Fruit fly (Drosophila melanogaster) whole organism, adult: ENCODE results near the gene Hel89B.

Source experiments
- CG11617 ChIP-seq: fragments of 200-800 bp; sonication (Bioruptor generic); optimal IDR thresholded peaks from 2 replicates; lab custom pipeline; 2017; ENCODE audit warnings: mild to moderate bottlenecking, missing biosample characterization, missing genetic modification reagents, missing genetic modification characterization
- CG12768 ChIP-seq: fragments of 200-800 bp; sonication (Bioruptor generic); optimal IDR thresholded peaks from 2 replicates; lab custom pipeline; 2017; ENCODE audit warnings: missing biosample characterization, missing genetic modification characterization, mild to moderate bottlenecking, moderate library complexity, missing genetic modification reagents
- CG14711 ChIP-seq: fragments of 200-800 bp; sonication (Bioruptor generic); optimal IDR thresholded peaks from 2 replicates; lab custom pipeline; 2018; ENCODE audit warnings: missing biosample characterization, mild to moderate bottlenecking, missing genetic modification characterization, moderate library complexity
- CG1620 ChIP-seq: fragments of 200-800 bp; sonication (Bioruptor generic); optimal IDR thresholded peaks from 2 replicates; lab custom pipeline; 2016; ENCODE audit warnings: missing biosample characterization, missing genetic modification characterization
- CG33017 ChIP-seq: fragments of 200-800 bp; sonication (Bioruptor generic); optimal IDR thresholded peaks from 2 replicates; lab custom pipeline; 2018; ENCODE audit warnings: missing biosample characterization, mild to moderate bottlenecking, missing genetic modification characterization, moderate library complexity
- CG5204 ChIP-seq: fragments of 200-800 bp; sonication (Bioruptor generic); optimal IDR thresholded peaks from 2 replicates; lab custom pipeline; 2016; ENCODE audit warnings: missing biosample characterization, missing genetic modification characterization
- CG7045 ChIP-seq: fragments of 200-800 bp; sonication (Bioruptor generic); optimal IDR thresholded peaks from 2 replicates; lab custom pipeline; 2017; ENCODE audit warnings: missing biosample characterization, mild to moderate bottlenecking, missing genetic modification characterization
- CG7101 ChIP-seq: fragments of 200-800 bp; sonication (Bioruptor generic); optimal IDR thresholded peaks from 2 replicates; lab custom pipeline; 2018; ENCODE audit warnings: missing biosample characterization, mild to moderate bottlenecking, missing genetic modification characterization, moderate library complexity
- Clk ChIP-seq: fragments of 200-800 bp; sonication (Bioruptor generic); optimal IDR thresholded peaks from 2 replicates; lab custom pipeline; 2017; ENCODE audit warnings: missing biosample characterization, missing genetic modification characterization
- Crg-1 ChIP-seq: fragments of 200-800 bp; sonication (Bioruptor generic); optimal IDR thresholded peaks from 2 replicates; lab custom pipeline; 2016; ENCODE audit warnings: missing biosample characterization, missing genetic modification characterization
- Hr96 ChIP-seq: fragments of 200-800 bp; sonication (Bioruptor generic); optimal IDR thresholded peaks from 2 replicates; lab custom pipeline; 2016; ENCODE audit warnings: missing biosample characterization, missing genetic modification characterization
- Mnt ChIP-seq: fragments of 200-800 bp; sonication (Bioruptor generic); optimal IDR thresholded peaks from 2 replicates; lab custom pipeline; 2016; ENCODE audit warnings: missing biosample characterization, mild to moderate bottlenecking, missing genetic modification characterization
- bab1 ChIP-seq: fragments of 200-800 bp; sonication (Bioruptor generic); optimal IDR thresholded peaks from 3 replicates; lab custom pipeline; 2019; ENCODE audit warnings: missing biosample characterization, mild to moderate bottlenecking, missing genetic modification characterization, moderate library complexity
- cic ChIP-seq: fragments of 200-800 bp; sonication (Bioruptor generic); optimal IDR thresholded peaks from 2 replicates; lab custom pipeline; 2017; ENCODE audit warnings: missing biosample characterization, mild to moderate bottlenecking, missing genetic modification characterization, moderate library complexity
- cnc ChIP-seq, 2 experiments: fragments of >200 bp; optimal IDR thresholded peaks; 2 replicates each; lab custom pipeline; 2017
- kay ChIP-seq: fragments of 200-800 bp; sonication (Bioruptor generic); peaks from one replicate; lab custom pipeline; 2016; ENCODE audit warnings: missing biosample characterization, missing genetic modification characterization, borderline replicate concordance
- ovo ChIP-seq: fragments of 200-800 bp; sonication (Bioruptor generic); optimal IDR thresholded peaks from 2 replicates; lab custom pipeline; 2016; ENCODE audit warnings: missing biosample characterization, missing genetic modification characterization
- pad ChIP-seq: fragments of 200-800 bp; sonication (Bioruptor generic); optimal IDR thresholded peaks from 3 replicates; lab custom pipeline; 2017; ENCODE audit warnings: missing biosample characterization, missing genetic modification characterization, mild to moderate bottlenecking, moderate library complexity, missing genetic modification reagents
- tj ChIP-seq: fragments of 200-800 bp; sonication (Bioruptor generic); optimal IDR thresholded peaks from 3 replicates; lab custom pipeline; 2017; ENCODE audit warnings: missing biosample characterization, mild to moderate bottlenecking, missing genetic modification characterization, moderate library complexity
- toe ChIP-seq: fragments of 200-800 bp; sonication (Bioruptor generic); optimal IDR thresholded peaks from 2 replicates; lab custom pipeline; 2016; ENCODE audit warnings: missing biosample characterization, missing genetic modification characterization

The Hel89B gene

dm6 chr3R:15963690-15964281, 9.3 kb upstream of the Hel89B start, which contains the start of the genes CG4287 and CG5516:
CG4287 (minus strand) TSS chr3R:15963867.
CG5516 (plus strand) TSS chr3R:15963884.
- TF ChIP-seq CG7045 (GFP tag; lab: Kevin White, UChicago) (no peak), bab1 (GFP tag; lab: Kevin White, UChicago) (peak; percentile 59), CG7101 (tag; lab: Kevin White, UChicago) (peak; percentile 12), Hr96 (no peak), Clk (GFP tag; lab: Kevin White, UChicago) (no peak), cic (no peak), tj (GFP tag; lab: Kevin White, UChicago) (peak; percentile 78), toe (GFP tag; lab: Kevin White, UChicago) (no peak), kay (GFP tag; lab: Kevin White, UChicago) (no peak), CG1620 (GFP tag; lab: Kevin White, UChicago) (no peak), ovo (GFP tag; lab: Kevin White, UChicago) (no peak), pad (no peak), CG5204 (GFP tag; lab: Kevin White, UChicago) (no peak), CG12768 (GFP tag; lab: Kevin White, UChicago) (no peak), CG11617 (GFP tag; lab: Kevin White, UChicago) (peak; percentile 42), Mnt (GFP tag; lab: Kevin White, UChicago) (peak; percentile 31), Crg-1 (no peak), CG14711 (tag; lab: Kevin White, UChicago) (peak; percentile 43), cnc (optimal IDR thresholded peaks at IDR 0.05; lab: Kevin White, UChicago) (no peak), CG33017 (tag; lab: Kevin White, UChicago) (no peak)

DNA sequence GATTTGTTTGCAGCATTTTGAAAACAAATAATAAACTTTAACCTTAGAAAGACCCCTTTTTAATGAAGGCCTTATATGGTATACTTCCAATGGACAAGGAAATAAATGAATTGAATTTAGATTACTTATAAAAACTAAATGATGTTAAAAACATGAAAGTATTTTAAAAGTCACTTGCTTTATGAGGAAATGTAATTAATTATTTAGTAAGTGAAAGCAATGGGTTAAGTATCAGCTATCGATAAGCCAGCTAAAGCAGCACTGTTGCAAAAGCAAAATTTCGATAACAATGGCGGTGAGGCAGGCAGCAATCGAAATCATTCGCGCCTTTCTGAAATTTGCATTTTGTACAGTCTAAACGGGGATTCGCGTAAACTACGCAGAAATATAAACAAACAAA, 7.9 kb upstream of the Hel89B start, which contains the start of the genes CG32856 and Rbf2:
TSS of gene CG32856 (minus strand) at position 183 of the 400 bp plus-strand sequence.
TSS of gene Rbf2 (plus strand) at position 278 of the 400 bp plus-strand sequence.
- no peak for TF ChIP-seq cnc (optimal IDR thresholded peaks at IDR 0.05; lab: Kevin White, UChicago)
- TF ChIP-seq CG7101 (tag; lab: Kevin White, UChicago), result peak; percentile 95
- TF ChIP-seq ovo (GFP tag; lab: Kevin White, UChicago), result peak; percentile 73
- TF ChIP-seq Mnt (GFP tag; lab: Kevin White, UChicago), result peak; percentile 64
- TF ChIP-seq tj (GFP tag; lab: Kevin White, UChicago), result peak; percentile 64
- TF ChIP-seq Crg-1, result peak; percentile 70
- TF ChIP-seq CG5204 (GFP tag; lab: Kevin White, UChicago), result no peak
- peak; percentile 72 for TF ChIP-seq toe (GFP tag; lab: Kevin White, UChicago)
- peak; percentile 87 for TF ChIP-seq CG11617 (GFP tag; lab: Kevin White, UChicago)
- peak; percentile 94 for TF ChIP-seq CG33017 (tag; lab: Kevin White, UChicago)
- no peak for TF ChIP-seq Clk (GFP tag; lab: Kevin White, UChicago)
- TF ChIP-seq CG1620 (GFP tag; lab: Kevin White, UChicago), result peak; percentile 94
- TF ChIP-seq bab1 (GFP tag; lab: Kevin White, UChicago), result peak; percentile 92
- peak; percentile 2 for TF ChIP-seq pad
- peak; percentile 85 for TF ChIP-seq Hr96
- TF ChIP-seq cic, result peak; percentile 31
- TF ChIP-seq CG7045 (GFP tag; lab: Kevin White, UChicago), result peak; percentile 71
- peak; percentile 60 for TF ChIP-seq CG14711 (tag; lab: Kevin White, UChicago)
- TF ChIP-seq CG12768 (GFP tag; lab: Kevin White, UChicago), result peak; percentile 28
- TF ChIP-seq kay (GFP tag; lab: Kevin White, UChicago), result no peak

dm6 chr3R:15972298-15972978, 660 bp upstream of the Hel89B start, which contains the start of gene mor:
mor (minus strand) TSS chr3R:15972913.
- TF ChIP-seq Hr96 (no peak), toe (GFP tag; lab: Kevin White, UChicago) (no peak), Crg-1 (no peak), kay (GFP tag; lab: Kevin White, UChicago) (no peak), pad (peak; percentile 17)

- TF ChIP-seq CG7045 (GFP tag; lab: Kevin White, UChicago) (no peak), Crg-1 (peak; percentile 53), CG33017 (tag; lab: Kevin White, UChicago) (no peak), kay (GFP tag; lab: Kevin White, UChicago) (no peak), Mnt (GFP tag; lab: Kevin White, UChicago) (peak; percentile 69), CG12768 (GFP tag; lab: Kevin White, UChicago) (peak; percentile 21), tj (GFP tag; lab: Kevin White, UChicago) (peak; percentile 19), ovo (GFP tag; lab: Kevin White, UChicago) (no peak), CG7101 (tag; lab: Kevin White, UChicago) (peak; percentile 12), Hr96 (peak; percentile 17), CG11617 (GFP tag; lab: Kevin White, UChicago) (peak; percentile 2), CG14711 (tag; lab: Kevin White, UChicago) (no peak), cic (peak; percentile 98), pad (peak; percentile 82), CG5204 (GFP tag; lab: Kevin White, UChicago) (no peak), bab1 (GFP tag; lab: Kevin White, UChicago) (no peak), cnc (optimal IDR thresholded peaks at IDR 0.05; lab: Kevin White, UChicago) (no peak), toe (GFP tag; lab: Kevin White, UChicago) (peak; percentile 15), CG1620 (GFP tag; lab: Kevin White, UChicago) (no peak), Clk (GFP tag; lab: Kevin White, UChicago) (no peak)
Observed at dm6 chr3R:15973488-15973975, 434 bp downstream of the Hel89B start.

- no peak for TF ChIP-seq ovo (GFP tag; lab: Kevin White, UChicago)
- TF ChIP-seq CG14711 (tag; lab: Kevin White, UChicago), result peak; percentile 70
- TF ChIP-seq Clk (GFP tag; lab: Kevin White, UChicago), result peak; percentile 44
- peak; percentile 76 for TF ChIP-seq CG12768 (GFP tag; lab: Kevin White, UChicago)
- TF ChIP-seq kay (GFP tag; lab: Kevin White, UChicago), result no peak
- no peak for TF ChIP-seq cnc (optimal IDR thresholded peaks at IDR 0.05; lab: Kevin White, UChicago)
- peak; percentile 29 for TF ChIP-seq bab1 (GFP tag; lab: Kevin White, UChicago)
- peak; percentile 82 for TF ChIP-seq CG5204 (GFP tag; lab: Kevin White, UChicago)
- peak; percentile 76 for TF ChIP-seq CG7101 (tag; lab: Kevin White, UChicago)
- peak; percentile 53 for TF ChIP-seq cic
- no peak for TF ChIP-seq Hr96
- peak; percentile 80 for TF ChIP-seq CG33017 (tag; lab: Kevin White, UChicago)
- TF ChIP-seq CG11617 (GFP tag; lab: Kevin White, UChicago), result peak; percentile 81
- TF ChIP-seq pad, result peak; percentile 4
- TF ChIP-seq CG7045 (GFP tag; lab: Kevin White, UChicago), result peak; percentile 87
- TF ChIP-seq tj (GFP tag; lab: Kevin White, UChicago), result peak; percentile 39
- peak; percentile 33 for TF ChIP-seq CG1620 (GFP tag; lab: Kevin White, UChicago)
- peak; percentile 25 for TF ChIP-seq Mnt (GFP tag; lab: Kevin White, UChicago)
- TF ChIP-seq toe (GFP tag; lab: Kevin White, UChicago), result peak; percentile 78
- TF ChIP-seq Crg-1, result no peak
Observed at dm6 chr3R:15974235-15974634, 1.1 kb downstream of the Hel89B start.
